Fruit fly (Drosophila melanogaster) whole organism, embryonic: ENCODE data around the gene wit.

Experiments
- CG10147 ChIP-seq: fragments of 200-800 bp; sonication (Bioruptor generic); optimal IDR thresholded peaks from 2 replicates; lab custom pipeline; 2019; ENCODE audit warnings: missing biosample characterization, mild to moderate bottlenecking, missing genetic modification characterization, moderate library complexity
- CG10431 ChIP-seq: fragments of 200-800 bp; sonication (Bioruptor generic); optimal IDR thresholded peaks from 3 replicates; lab custom pipeline; 2018; ENCODE audit warnings: missing biosample characterization, mild to moderate bottlenecking, missing genetic modification characterization
- CG12219 ChIP-seq: fragments of 200-800 bp; sonication (Bioruptor generic); optimal IDR thresholded peaks from 3 replicates; lab custom pipeline; 2018; ENCODE audit warnings: missing biosample characterization, mild to moderate bottlenecking, missing genetic modification characterization
- CG12391 ChIP-seq: fragments of 200-800 bp; sonication (Bioruptor generic); optimal IDR thresholded peaks from 3 replicates; lab custom pipeline; 2018; ENCODE audit warnings: missing biosample characterization, mild to moderate bottlenecking, missing genetic modification characterization, moderate library complexity
- CG13424 ChIP-seq: fragments of 200-800 bp; sonication (Bioruptor generic); optimal IDR thresholded peaks from 2 replicates; lab custom pipeline; 2019; ENCODE audit warnings: missing biosample characterization, mild to moderate bottlenecking, missing genetic modification characterization, moderate library complexity
- CG13624 ChIP-seq: fragments of 200-800 bp; sonication (Bioruptor generic); optimal IDR thresholded peaks from 2 replicates; lab custom pipeline; 2016; ENCODE audit warnings: missing biosample characterization, missing genetic modification characterization
- CG15269 ChIP-seq: fragments of 200-800 bp; sonication (Bioruptor generic); optimal IDR thresholded peaks from 2 replicates; lab custom pipeline; 2018; ENCODE audit warnings: missing biosample characterization, mild to moderate bottlenecking, missing genetic modification characterization, moderate library complexity
- CG1647 ChIP-seq: fragments of 200-800 bp; sonication (Bioruptor generic); optimal IDR thresholded peaks from 3 replicates; lab custom pipeline; 2016; ENCODE audit warnings: missing biosample characterization, missing genetic modification characterization
- CG1832 ChIP-seq: fragments of 200-800 bp; sonication (Bioruptor generic); optimal IDR thresholded peaks from 2 replicates; lab custom pipeline; 2017; ENCODE audit warnings: missing biosample characterization, mild to moderate bottlenecking, missing genetic modification characterization, inconsistent platforms
- CG18764 ChIP-seq: fragments of 200-800 bp; sonication (Bioruptor generic); optimal IDR thresholded peaks from 3 replicates; lab custom pipeline; 2016; ENCODE audit warnings: missing biosample characterization, missing genetic modification characterization
- CG2875 ChIP-seq: fragments of 200-800 bp; sonication (Bioruptor generic); optimal IDR thresholded peaks from 2 replicates; lab custom pipeline; 2017; ENCODE audit warnings: missing biosample characterization, mild to moderate bottlenecking, missing genetic modification characterization, missing genetic modification reagents
- CG3838 ChIP-seq: fragments of 200-800 bp; sonication (Bioruptor generic); optimal IDR thresholded peaks from 3 replicates; lab custom pipeline; 2016; ENCODE audit warnings: missing biosample characterization, missing genetic modification characterization
- CG3847 ChIP-seq: fragments of 200-800 bp; sonication (Bioruptor generic); IDR thresholded peaks from 2 replicates; pipeline ENCODE4 v1.3.6; 2022; ENCODE audit warnings: missing biosample characterization, missing genetic modification characterization
- CG4404 ChIP-seq: fragments of 200-800 bp; sonication (Bioruptor generic); IDR thresholded peaks from 2 replicates; pipeline ENCODE4 v1.3.6; 2022; ENCODE audit warnings: missing biosample characterization, missing genetic modification characterization
- CG4820 ChIP-seq: fragments of 200-800 bp; sonication (Bioruptor generic); optimal IDR thresholded peaks from 3 replicates; lab custom pipeline; 2016; ENCODE audit warnings: missing biosample characterization, missing genetic modification characterization
- CG4854 ChIP-seq: fragments of 200-800 bp; sonication (Bioruptor generic); optimal IDR thresholded peaks from 2 replicates; lab custom pipeline; 2016; ENCODE audit warnings: missing biosample characterization, missing genetic modification characterization, inconsistent platforms
- CG7357 ChIP-seq: fragments of 200-800 bp; sonication (Bioruptor generic); IDR thresholded peaks from 3 replicates; pipeline ENCODE4 v1.3.6; 2022; ENCODE audit warnings: missing biosample characterization, missing genetic modification characterization
- CG9817 ChIP-seq: fragments of 200-800 bp; sonication (Bioruptor generic); optimal IDR thresholded peaks from 2 replicates; lab custom pipeline; 2018; ENCODE audit warnings: missing biosample characterization, mild to moderate bottlenecking, missing genetic modification characterization, moderate library complexity
- D ChIP-seq, 2 experiments: fragments of 200-800 bp in 1 of 2; fragments of >200 bp in 1 of 2; sonication (Bioruptor generic) in 1 of 2; optimal IDR thresholded peaks; 2 replicates in 1 of 2; 3 replicates in 1 of 2; lab custom pipeline; 2017; ENCODE audit warnings: mild to moderate bottlenecking in 1 of 2, missing biosample characterization in 1 of 2, missing genetic modification characterization in 1 of 2, missing genetic modification reagents in 1 of 2
- Dll ChIP-seq: fragments of 200-800 bp; sonication (Bioruptor generic); IDR thresholded peaks from 4 replicates; pipeline ENCODE4 v1.3.6; 2022; ENCODE audit warnings: missing biosample characterization, missing genetic modification characterization; ENCODE audit not compliant: partially characterized antibody
- Eip74EF ChIP-seq, 2 experiments: fragments of 200-800 bp in 1 of 2; fragments of >200 bp in 1 of 2; sonication (Bioruptor generic) in 1 of 2; optimal IDR thresholded peaks; 2 replicates each; lab custom pipeline; 2017 to 2019; ENCODE audit warnings: missing biosample characterization in 2 of 2, missing genetic modification characterization in 2 of 2, mild to moderate bottlenecking in 1 of 2, moderate library complexity in 1 of 2
- Gug ChIP-seq: fragments of 200-800 bp; sonication (Bioruptor generic); IDR thresholded peaks from 4 replicates; pipeline ENCODE4 v1.3.6; 2022; ENCODE audit warnings: missing biosample characterization, missing genetic modification characterization
- H15 ChIP-seq: fragments of 200-800 bp; sonication (Bioruptor generic); IDR thresholded peaks from 3 replicates; pipeline ENCODE4 v1.3.6; 2022; ENCODE audit warnings: missing biosample characterization, missing genetic modification characterization
- HmgZ ChIP-seq: fragments of 200-800 bp; sonication (Bioruptor generic); optimal IDR thresholded peaks from 2 replicates; lab custom pipeline; 2018; ENCODE audit warnings: missing biosample characterization, mild to moderate bottlenecking, missing genetic modification characterization
- Hmr ChIP-seq: fragments of 200-800 bp; sonication (Bioruptor generic); optimal IDR thresholded peaks from 3 replicates; lab custom pipeline; 2017; ENCODE audit warnings: mild to moderate bottlenecking, missing biosample characterization, missing genetic modification reagents, missing genetic modification characterization
- Max ChIP-seq: fragments of 200-800 bp; sonication (Bioruptor generic); optimal IDR thresholded peaks from 2 replicates; lab custom pipeline; 2016; ENCODE audit warnings: missing biosample characterization, mild to moderate bottlenecking, missing genetic modification characterization
- Myb ChIP-seq: fragments of 200-800 bp; sonication (Bioruptor generic); optimal IDR thresholded peaks from 2 replicates; lab custom pipeline; 2016; ENCODE audit warnings: missing biosample characterization, missing genetic modification characterization
- Nf-YC ChIP-seq: fragments of 200-800 bp; optimal IDR thresholded peaks from 3 replicates; lab custom pipeline; 2019; ENCODE audit warnings: missing biosample characterization, mild to moderate bottlenecking, missing genetic modification characterization, moderate library complexity
- Taf1 ChIP-seq: fragments of 200-800 bp; sonication (Bioruptor generic); IDR thresholded peaks from 2 replicates; pipeline ENCODE4 v1.3.6; 2022; ENCODE audit warnings: missing biosample characterization, missing genetic modification characterization
- Trl ChIP-seq, 3 experiments: fragments of >200 bp in 2 of 3; fragments of 200-800 bp in 1 of 3; sonication (Bioruptor generic) in 1 of 3; optimal IDR thresholded peaks; 2 replicates in 1 of 3; 3 replicates in 2 of 3; lab custom pipeline; 2016 to 2017; ENCODE audit warnings: missing biosample characterization in 1 of 3, missing genetic modification characterization in 1 of 3
- abd-A ChIP-seq: fragments of 200-800 bp; sonication (Bioruptor generic); optimal IDR thresholded peaks from 3 replicates; lab custom pipeline; 2019; ENCODE audit warnings: missing biosample characterization, mild to moderate bottlenecking, missing genetic modification characterization, moderate library complexity
- ac ChIP-seq: fragments of 200-800 bp; sonication (Bioruptor generic); optimal IDR thresholded peaks from 3 replicates; lab custom pipeline; 2017; ENCODE audit warnings: missing biosample characterization, mild to moderate bottlenecking, missing genetic modification characterization
- ap ChIP-seq: fragments of 200-800 bp; sonication (Bioruptor generic); IDR thresholded peaks from 2 replicates; pipeline ENCODE4 v1.3.6; 2022; ENCODE audit warnings: missing biosample characterization, missing genetic modification characterization
- bab2 ChIP-seq: fragments of 200-800 bp; sonication (Bioruptor generic); optimal IDR thresholded peaks from 2 replicates; lab custom pipeline; 2016; ENCODE audit warnings: missing biosample characterization, missing genetic modification characterization
- dmrt99B ChIP-seq: fragments of 200-800 bp; sonication (Bioruptor generic); optimal IDR thresholded peaks from 2 replicates; lab custom pipeline; 2018; ENCODE audit warnings: missing biosample characterization, mild to moderate bottlenecking, missing genetic modification characterization, moderate library complexity
- eve ChIP-seq, 2 experiments: fragments of >200 bp; optimal IDR thresholded peaks; 2 replicates each; lab custom pipeline; 2017; ENCODE audit warnings: missing biosample characterization in 2 of 2, missing genetic modification characterization in 2 of 2
- gcm ChIP-seq: fragments of 200-800 bp; sonication (Bioruptor generic); optimal IDR thresholded peaks from 2 replicates; lab custom pipeline; 2019; ENCODE audit warnings: missing biosample characterization, mild to moderate bottlenecking, missing genetic modification characterization, moderate library complexity
- gem ChIP-seq: fragments of 200-800 bp; sonication (Bioruptor generic); optimal IDR thresholded peaks from 2 replicates; lab custom pipeline; 2019; ENCODE audit warnings: missing biosample characterization, mild to moderate bottlenecking, missing genetic modification characterization, moderate library complexity
- hbn ChIP-seq: fragments of 200-800 bp; sonication (Bioruptor generic); IDR thresholded peaks from 2 replicates; pipeline ENCODE4 v1.3.6; 2022; ENCODE audit warnings: missing biosample characterization, missing genetic modification characterization; ENCODE audit not compliant: partially characterized antibody
- kay ChIP-seq: fragments of 200-800 bp; sonication (Bioruptor generic); optimal IDR thresholded peaks from 2 replicates; lab custom pipeline; 2016; ENCODE audit warnings: missing biosample characterization, missing genetic modification characterization
- lmd ChIP-seq: fragments of 200-800 bp; sonication (Bioruptor generic); IDR thresholded peaks from 2 replicates; pipeline ENCODE4 v1.3.6; 2022; ENCODE audit warnings: missing biosample characterization, missing genetic modification characterization
- maf-S ChIP-seq: fragments of 200-800 bp; sonication (Bioruptor generic); optimal IDR thresholded peaks from 2 replicates; lab custom pipeline; 2016; ENCODE audit warnings: missing biosample characterization, missing genetic modification characterization
- odd ChIP-seq: fragments of 200-800 bp; sonication (Bioruptor generic); optimal IDR thresholded peaks from 2 replicates; lab custom pipeline; 2017; ENCODE audit warnings: missing biosample characterization, mild to moderate bottlenecking, missing genetic modification characterization
- p53 ChIP-seq: fragments of 200-800 bp; sonication (Bioruptor generic); optimal IDR thresholded peaks from 2 replicates; lab custom pipeline; 2016; ENCODE audit warnings: missing biosample characterization, missing genetic modification characterization
- pnt ChIP-seq: fragments of 200-800 bp; sonication (Bioruptor generic); optimal IDR thresholded peaks from 3 replicates; lab custom pipeline; 2016; ENCODE audit warnings: missing biosample characterization, missing genetic modification characterization
- sd ChIP-seq: fragments of 200-800 bp; sonication (Bioruptor generic); optimal IDR thresholded peaks from 3 replicates; lab custom pipeline; 2018; ENCODE audit warnings: missing biosample characterization, mild to moderate bottlenecking, missing genetic modification characterization, moderate library complexity
- slp2 ChIP-seq: fragments of 200-800 bp; sonication (Bioruptor generic); optimal IDR thresholded peaks from 2 replicates; lab custom pipeline; 2016; ENCODE audit warnings: missing biosample characterization, missing genetic modification characterization
- trh ChIP-seq: fragments of 200-800 bp; sonication (Bioruptor generic); optimal IDR thresholded peaks from 2 replicates; lab custom pipeline; 2016; ENCODE audit warnings: missing biosample characterization, missing genetic modification characterization

wit gene

dm6 chr3L:4108844-4109494 lies 37.5 kb upstream of the wit start (continued):
- no peak for TF ChIP-seq p53 (GFP tag; lab: Kevin White, UChicago)
- no peak for TF ChIP-seq Dll (GFP tag; lab: Robert Waterston, UW)
- TF ChIP-seq Myb (GFP tag; lab: Kevin White, UChicago) = peak; percentile 7
- peak; percentile 82 for TF ChIP-seq gem (tag; lab: Kevin White, UChicago)
- peak; percentile 46; the same call in 2 of the 3 replicates for TF ChIP-seq CG7357 (GFP tag; lab: Robert Waterston, UW)
- no peak for TF ChIP-seq eve (GFP tag; optimal IDR thresholded peaks at IDR 0.05; lab: Kevin White, UChicago)
- peak; percentile 67 for TF ChIP-seq gcm (GFP tag; lab: Kevin White, UChicago)
- no peak for TF ChIP-seq D (optimal IDR thresholded peaks at IDR 0.05; lab: Kevin White, UChicago)
- TF ChIP-seq D (GFP tag; optimal IDR thresholded peaks at IDR 0.05; lab: Kevin White, UChicago) = peak; percentile 81
- peak; percentile 35 for TF ChIP-seq maf-S (GFP tag; lab: Kevin White, UChicago)
- TF ChIP-seq H15 (GFP tag; lab: Robert Waterston, UW) = 0 out of 3 replicates have a peak, but pooled peaks have one; percentile 28
- TF ChIP-seq CG10147 (GFP tag; lab: Kevin White, UChicago) = peak; percentile 66
- TF ChIP-seq CG3847 (GFP tag; lab: Robert Waterston, UW) = peak; percentile 57; the same call in 1 of the 2 replicates
- TF ChIP-seq CG12219 (GFP tag; lab: Kevin White, UChicago) = peak; percentile 73
- TF ChIP-seq sd (tag; lab: Kevin White, UChicago) = peak; percentile 81
- peak; percentile 64 for TF ChIP-seq CG1647 (GFP tag; lab: Kevin White, UChicago)
- peak; percentile 68 for TF ChIP-seq kay (GFP tag; lab: Kevin White, UChicago)
- TF ChIP-seq bab2 (GFP tag; lab: Kevin White, UChicago) = peak; percentile 77
- TF ChIP-seq Max (GFP tag; lab: Kevin White, UChicago) = peak; percentile 69
- TF ChIP-seq pnt = peak; percentile 20
- no peak for TF ChIP-seq CG3838 (GFP tag; lab: Kevin White, UChicago)
- peak; percentile 74 for TF ChIP-seq odd (GFP tag; lab: Kevin White, UChicago)
- peak in 1 of 2 experiments; percentile 80 for TF ChIP-seq Eip74EF (GFP tag; optimal IDR thresholded peaks at IDR 0.05; lab: Kevin White, UChicago)
- peak; percentile 90 for TF ChIP-seq dmrt99B (tag; lab: Kevin White, UChicago)
- TF ChIP-seq abd-A (tag; lab: Kevin White, UChicago) = no peak
- peak; percentile 85 for TF ChIP-seq CG15269 (tag; lab: Kevin White, UChicago)
- TF ChIP-seq Gug (GFP tag; lab: Robert Waterston, UW) = peak; percentile 47; the same call in 2 of the 4 replicates
- 0 out of 2 replicates have a peak, but pooled peaks have one; percentile 18 for TF ChIP-seq Taf1 (GFP tag; lab: Robert Waterston, UW)
- TF ChIP-seq CG18764 (GFP tag; lab: Kevin White, UChicago) = peak; percentile 42
- peak; percentile 74 for TF ChIP-seq lmd
- TF ChIP-seq CG2875 (GFP tag; lab: Kevin White, UChicago) = peak; percentile 66
- peak; percentile 81 for TF ChIP-seq CG12391 (tag; lab: Kevin White, UChicago)
- TF ChIP-seq CG4854 = peak; percentile 71
- TF ChIP-seq CG10431 (GFP tag; lab: Kevin White, UChicago) = peak; percentile 50
- TF ChIP-seq CG4404 = peak; percentile 54; the same call in 1 of the 2 replicates
- peak; percentile 84 for TF ChIP-seq CG13424
- no peak for TF ChIP-seq Trl (optimal IDR thresholded peaks at IDR 0.05; lab: Kevin White, UChicago)
- peak; percentile 62 for TF ChIP-seq Trl (GFP tag; optimal IDR thresholded peaks at IDR 0.05; lab: Kevin White, UChicago)
- no peak for TF ChIP-seq trh (GFP tag; lab: Kevin White, UChicago)
- TF ChIP-seq ap (GFP tag; lab: Robert Waterston, UW) = no peak
- no peak for TF ChIP-seq CG1832 (GFP tag; lab: Kevin White, UChicago)
- TF ChIP-seq CG13624 (GFP tag; lab: Kevin White, UChicago) = peak; percentile 56
- peak; percentile 66 for TF ChIP-seq CG4820 (GFP tag; lab: Kevin White, UChicago)
- TF ChIP-seq Hmr = peak; percentile 77
- peak; percentile 16 for TF ChIP-seq ac (GFP tag; lab: Kevin White, UChicago)
- peak; percentile 48 for TF ChIP-seq Nf-YC
- peak; percentile 61 for TF ChIP-seq slp2 (GFP tag; lab: Kevin White, UChicago)
- TF ChIP-seq CG9817 = peak; percentile 46
- no peak for TF ChIP-seq hbn (GFP tag; lab: Robert Waterston, UW)
- peak; percentile 58 for TF ChIP-seq HmgZ
